Worm (Caenorhabditis elegans) whole organism, young adult: Measurements from ENCODE around the gene T14B4.5.

ENCODE experiments used
- D2030.7 ChIP-seq: fragments of 200-800 bp; sonication (Bioruptor generic); IDR thresholded peaks from 2 replicates; pipeline ENCODE4 v1.3.6; 2022; ENCODE audit warnings: missing genetic modification reagents, missing genetic modification characterization, missing compliant biosample characterization
- F33H1.4 ChIP-seq: fragments of 200-800 bp; sonication (Bioruptor generic); IDR thresholded peaks from 2 replicates; pipeline ENCODE4 v1.3.6; 2022; ENCODE audit warnings: missing genetic modification reagents, missing genetic modification characterization, missing compliant biosample characterization
- F49E8.2 ChIP-seq: sonication (generic microtip); optimal IDR thresholded peaks from 3 replicates; lab custom pipeline; 2017; ENCODE audit warnings: missing genetic modification characterization, mild to moderate bottlenecking, missing compliant biosample characterization, antibody characterized with exemption, moderate library complexity; ENCODE audit not compliant: insufficient read depth
- K12H6.12 ChIP-seq: fragments of 200-800 bp; sonication (Bioruptor generic); optimal IDR thresholded peaks from 2 replicates; lab custom pipeline; 2018; ENCODE audit warnings: mild to moderate bottlenecking, missing genetic modification characterization, missing compliant biosample characterization
- Y67H2A.10 ChIP-seq: fragments of 200-800 bp; sonication (Bioruptor generic); conservative IDR thresholded peaks from 2 replicates; pipeline ENCODE4 v1.3.6; 2022; ENCODE audit warnings: missing genetic modification reagents, missing genetic modification characterization, missing compliant biosample characterization
- Y95B8A.8 ChIP-seq: fragments of 200-800 bp; sonication (Bioruptor generic); IDR thresholded peaks from 2 replicates; pipeline ENCODE4 v1.3.6; 2022; ENCODE audit warnings: missing genetic modification reagents, missing genetic modification characterization, missing compliant biosample characterization
- ZK185.1 ChIP-seq: sonication (generic microtip); optimal IDR thresholded peaks from 2 replicates; lab custom pipeline; 2016; ENCODE audit warnings: mild to moderate bottlenecking, missing genetic modification characterization, missing compliant biosample characterization; ENCODE audit not compliant: poor library complexity, severe bottlenecking
- aptf-3 ChIP-seq: fragments of 200-800 bp; sonication (Bioruptor generic); IDR thresholded peaks from 2 replicates; pipeline ENCODE4 v1.3.6; 2022; ENCODE audit warnings: missing genetic modification characterization, missing compliant biosample characterization
- attf-5 ChIP-seq: fragments of 200-800 bp; sonication (Bioruptor generic); optimal IDR thresholded peaks from 2 replicates; lab custom pipeline; 2018; ENCODE audit warnings: mild to moderate bottlenecking, missing genetic modification characterization, missing compliant biosample characterization
- cebp-1 ChIP-seq, 2 experiments: fragments of 200-800 bp in 1 of 2; sonication (Bioruptor generic) in 1 of 2; sonication (generic microtip) in 1 of 2; IDR thresholded peaks in 1 of 2; optimal IDR thresholded peaks in 1 of 2; 2 replicates each; pipeline versions ENCODE4 v1.3.6 to Lab custom; 2017 to 2022; ENCODE audit warnings: missing compliant biosample characterization in 2 of 2, missing genetic modification characterization in 2 of 2, mild to moderate bottlenecking in 1 of 2, missing genetic modification reagents in 1 of 2, moderate library complexity in 1 of 2
- cebp-2 ChIP-seq: fragments of 200-800 bp; sonication (Bioruptor generic); IDR thresholded peaks from 2 replicates; pipeline ENCODE4 v1.3.6; 2022; ENCODE audit warnings: missing genetic modification characterization, missing compliant biosample characterization
- ceh-27 ChIP-seq: fragments of 200-800 bp; sonication (Bioruptor generic); optimal IDR thresholded peaks from 2 replicates; lab custom pipeline; 2018; ENCODE audit warnings: mild to moderate bottlenecking, missing genetic modification characterization, moderate library complexity, missing compliant biosample characterization
- ceh-79 ChIP-seq: sonication (generic microtip); optimal IDR thresholded peaks from 2 replicates; lab custom pipeline; 2017; ENCODE audit warnings: mild to moderate bottlenecking, missing genetic modification characterization, missing compliant biosample characterization
- ceh-91 ChIP-seq: fragments of 200-800 bp; sonication (Bioruptor generic); IDR thresholded peaks from 2 replicates; pipeline ENCODE4 v1.3.6; 2022; ENCODE audit warnings: missing genetic modification reagents, missing genetic modification characterization, missing compliant biosample characterization
- dox-1 ChIP-seq: fragments of 200-800 bp; sonication (Bioruptor generic); IDR thresholded peaks from 2 replicates; pipeline ENCODE4 v1.3.6; 2022; ENCODE audit warnings: missing genetic modification reagents, missing genetic modification characterization, missing compliant biosample characterization
- dpl-1 ChIP-seq: fragments of 150-350 bp; optimal IDR thresholded peaks from 2 replicates; lab custom pipeline; 2014; ENCODE audit warnings: missing biosample characterization, missing genetic modification reagents, missing genetic modification characterization
- efl-1 ChIP-seq: fragments of 150-350 bp; optimal IDR thresholded peaks from 2 replicates; lab custom pipeline; 2014; ENCODE audit warnings: missing biosample characterization, missing genetic modification reagents, missing genetic modification characterization
- hmg-1.2 ChIP-seq: fragments of 200-800 bp; sonication (Bioruptor generic); IDR thresholded peaks from 2 replicates; pipeline ENCODE4 v1.3.6; 2022; ENCODE audit warnings: missing genetic modification reagents, missing genetic modification characterization, missing compliant biosample characterization
- hsf-1 ChIP-seq: fragments of 200-800 bp; sonication (Bioruptor generic); IDR thresholded peaks from 2 replicates; pipeline ENCODE4 v1.3.6; 2022; ENCODE audit warnings: missing genetic modification reagents, missing genetic modification characterization, missing compliant biosample characterization
- lag-1 ChIP-seq: fragments of 200-800 bp; sonication (Bioruptor generic); IDR thresholded peaks from 2 replicates; pipeline ENCODE4 v1.3.6; 2022; ENCODE audit warnings: missing genetic modification reagents, missing genetic modification characterization, missing compliant biosample characterization
- let-607 ChIP-seq, 2 experiments: fragments of 200-800 bp in 1 of 2; sonication (Bioruptor generic) in 1 of 2; sonication (generic microtip) in 1 of 2; optimal IDR thresholded peaks; 2 replicates each; lab custom pipeline; 2016 to 2018; ENCODE audit warnings: mild to moderate bottlenecking in 2 of 2, missing compliant biosample characterization in 2 of 2, missing genetic modification characterization in 2 of 2, moderate library complexity in 2 of 2, missing genotype in 1 of 2
- lin-35 ChIP-seq, 3 experiments: fragments of 150-350 bp in 2 of 3; sonication (generic microtip) in 1 of 3; optimal IDR thresholded peaks; 2 replicates each; lab custom pipeline; 2014 to 2018; ENCODE audit warnings: missing biosample characterization in 3 of 3, missing genetic modification characterization in 3 of 3, missing genetic modification reagents in 3 of 3
- lin-54 ChIP-seq: fragments of 200-800 bp; sonication (Bioruptor generic); optimal IDR thresholded peaks from 2 replicates; lab custom pipeline; 2018; ENCODE audit warnings: mild to moderate bottlenecking, missing genetic modification characterization, missing compliant biosample characterization
- lsl-1 ChIP-seq: fragments of 200-800 bp; sonication (Bioruptor generic); optimal IDR thresholded peaks from 2 replicates; lab custom pipeline; 2018; ENCODE audit warnings: mild to moderate bottlenecking, missing genetic modification characterization, moderate library complexity, missing compliant biosample characterization
- madf-3 ChIP-seq: fragments of 200-800 bp; sonication (Bioruptor generic); IDR thresholded peaks from 2 replicates; pipeline ENCODE4 v1.3.6; 2022; ENCODE audit warnings: missing genetic modification reagents, missing genetic modification characterization, missing compliant biosample characterization
- madf-6 ChIP-seq: fragments of 200-800 bp; sonication (Bioruptor generic); IDR thresholded peaks from 2 replicates; pipeline ENCODE4 v1.3.6; 2022; ENCODE audit warnings: missing genetic modification reagents, missing genetic modification characterization, missing compliant biosample characterization
- madf-8 ChIP-seq: fragments of 200-800 bp; sonication (Bioruptor generic); conservative IDR thresholded peaks from 2 replicates; pipeline ENCODE4 v1.3.6; 2022; ENCODE audit warnings: missing genetic modification reagents, missing genetic modification characterization, missing compliant biosample characterization
- mcd-1 ChIP-seq: fragments of 200-800 bp; sonication (Bioruptor generic); IDR thresholded peaks from 2 replicates; pipeline ENCODE4 v1.3.6; 2022; ENCODE audit warnings: missing genetic modification reagents, missing genetic modification characterization, missing compliant biosample characterization
- nhr-80 ChIP-seq: sonication (generic microtip); optimal IDR thresholded peaks from 2 replicates; lab custom pipeline; 2016; ENCODE audit warnings: missing genetic modification characterization, missing compliant biosample characterization
- pbrm-1 ChIP-seq: fragments of 200-800 bp; sonication (Bioruptor generic); IDR thresholded peaks from 2 replicates; pipeline ENCODE4 v1.3.6; 2022; ENCODE audit warnings: missing genetic modification reagents, missing genetic modification characterization, missing compliant biosample characterization
- pha-4 ChIP-seq: fragments of 150-350 bp; sonication (generic microtip); optimal IDR thresholded peaks from 2 replicates; lab custom pipeline; 2014; ENCODE audit warnings: missing biosample characterization, missing genetic modification reagents, missing genetic modification characterization
- repo-1 ChIP-seq: sonication (generic microtip); optimal IDR thresholded peaks from 2 replicates; lab custom pipeline; 2017; ENCODE audit warnings: mild to moderate bottlenecking, missing genetic modification characterization, missing compliant biosample characterization
- snpc-3.4 ChIP-seq: sonication (generic microtip); optimal IDR thresholded peaks from 2 replicates; lab custom pipeline; 2017; ENCODE audit warnings: missing genetic modification characterization, mild to moderate bottlenecking, missing compliant biosample characterization, antibody characterized with exemption, moderate library complexity, missing genotype, missing genetic modification reagents
- tbp1 ChIP-seq: fragments of 200-800 bp; sonication (Bioruptor generic); optimal IDR thresholded peaks from 2 replicates; lab custom pipeline; 2018; ENCODE audit warnings: mild to moderate bottlenecking, missing genetic modification characterization, missing compliant biosample characterization
- xnd-1 ChIP-seq: sonication (generic microtip); optimal IDR thresholded peaks from 2 replicates; lab custom pipeline; 2016; ENCODE audit warnings: missing genotype, missing genetic modification reagents, missing genetic modification characterization, missing compliant biosample characterization
- zfh-2 ChIP-seq: fragments of 200-800 bp; sonication (Bioruptor generic); conservative IDR thresholded peaks from 2 replicates; pipeline ENCODE4 v1.3.6; 2022; ENCODE audit warnings: missing genetic modification reagents, missing genetic modification characterization, missing compliant biosample characterization

T14B4.5 gene

DNA sequence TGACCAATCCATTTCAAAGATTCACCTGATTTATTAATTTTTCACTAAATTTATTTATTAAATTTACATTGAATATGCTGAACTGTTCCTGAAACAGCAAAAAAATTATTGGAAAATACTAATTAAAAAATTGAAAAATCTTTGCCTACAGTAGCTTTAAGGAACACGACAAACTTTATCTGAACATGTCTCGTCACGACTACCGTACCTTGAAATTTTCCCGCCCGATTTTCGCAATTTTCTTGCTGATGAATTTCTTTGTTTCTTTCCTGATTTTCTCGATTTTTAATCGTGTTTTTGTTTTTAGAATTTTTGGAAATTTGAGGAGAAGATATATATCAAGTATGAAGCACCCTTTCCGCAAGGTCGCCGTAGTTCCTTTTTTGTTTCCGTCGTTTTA lies 33.7 kb upstream of the T14B4.5 start:
- no peak for TF ChIP-seq aptf-3 (GFP tag; lab: Robert Waterston, UW)
- peak; percentile 88 for TF ChIP-seq efl-1 (GFP tag; lab: Kevin White, UChicago)
- TF ChIP-seq ceh-91: peak; percentile 47; the same call in 1 of the 2 replicates
- TF ChIP-seq lin-35 (GFP tag; optimal IDR thresholded peaks at IDR 0.05; lab: Kevin White, UChicago): peak in 1 of 3 experiments; percentile 12
- peak; percentile 55 for TF ChIP-seq F49E8.2
- peak; percentile 89 for TF ChIP-seq F33H1.4
- TF ChIP-seq madf-6 (GFP tag; lab: Robert Waterston, UW): peak; percentile 92
- TF ChIP-seq cebp-2 (GFP tag; lab: Robert Waterston, UW): no peak
- TF ChIP-seq lin-54 (GFP tag; lab: Kevin White, UChicago): peak; percentile 7
- TF ChIP-seq D2030.7 (GFP tag; lab: Robert Waterston, UW): peak; percentile 70
- TF ChIP-seq madf-8: peak; percentile 82
- TF ChIP-seq lsl-1 (GFP tag; lab: Kevin White, UChicago): peak; percentile 95
- no peak for TF ChIP-seq pha-4 (tag; lab: Kevin White, UChicago)
- peak; percentile 9 for TF ChIP-seq tbp1 (GFP tag; lab: Kevin White, UChicago)
- TF ChIP-seq mcd-1: no peak
- TF ChIP-seq snpc-3.4: peak; percentile 34
- 0 out of 2 replicates have a peak, but pooled peaks have one; percentile 46 for TF ChIP-seq pbrm-1 (GFP tag; lab: Robert Waterston, UW)
- TF ChIP-seq cebp-1 (GFP tag; IDR thresholded peaks at IDR 0.05; lab: Robert Waterston, UW): no peak
- no peak for TF ChIP-seq cebp-1 (tag; optimal IDR thresholded peaks at IDR 0.05; lab: Kevin White, UChicago)
- peak; percentile 81 for TF ChIP-seq xnd-1 (tag; lab: Kevin White, UChicago)
- no peak for TF ChIP-seq lag-1
- TF ChIP-seq hsf-1 (GFP tag; lab: Robert Waterston, UW): 0 out of 2 replicates have a peak, but pooled peaks have one; percentile 34
- peak; percentile 62 for TF ChIP-seq dpl-1
- no peak for TF ChIP-seq repo-1 (tag; lab: Kevin White, UChicago)

DNA sequence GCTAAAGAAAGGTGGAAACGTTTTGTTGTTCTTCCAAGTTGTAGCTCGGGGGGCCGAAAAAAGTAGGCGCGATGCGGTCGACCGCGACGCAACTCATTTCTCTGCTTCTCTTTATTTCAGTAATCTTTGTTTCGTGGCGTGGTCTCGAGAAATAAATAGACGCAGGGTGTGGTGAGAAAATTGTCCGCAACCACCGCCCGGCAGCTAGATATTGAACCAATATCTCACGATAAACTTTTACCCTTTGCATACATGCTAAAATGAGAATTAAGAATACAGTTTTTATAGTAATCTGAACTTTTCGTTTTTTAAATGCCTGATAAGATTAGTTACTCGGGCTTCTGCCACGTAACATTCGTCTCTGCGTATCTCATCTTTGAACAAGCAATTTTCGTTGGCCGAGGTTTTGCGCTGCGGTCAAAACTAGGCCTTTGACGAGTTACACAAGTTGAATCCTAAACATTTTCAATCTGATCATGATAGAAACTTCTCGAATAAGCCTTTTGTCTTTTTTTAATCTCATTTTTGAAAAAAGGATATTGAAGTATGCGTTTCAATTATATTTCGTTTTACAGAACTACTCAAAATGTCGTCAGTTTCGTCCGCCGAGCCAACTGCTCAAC lies 32.9 kb upstream of the T14B4.5 start, which contains the start of gene gyf-1:
Gene gyf-1, plus strand, starts transcription at position 573 of the 623 bp plus-strand sequence.
- TF ChIP-seq ZK185.1 (tag; lab: Kevin White, UChicago) (peak; percentile 3), Y67H2A.10 (GFP tag; lab: Robert Waterston, UW) (no peak), nhr-80 (peak; percentile 74), lin-35 (GFP tag; optimal IDR thresholded peaks at IDR 0.05; lab: Kevin White, UChicago) (peak in 1 of 3 experiments; percentile 27), hmg-1.2 (GFP tag; lab: Robert Waterston, UW) (peak; percentile 81), let-607 (tag; optimal IDR thresholded peaks at IDR 0.05; lab: Kevin White, UChicago) (peak in 1 of 2 experiments; percentile 34), K12H6.12 (tag; lab: Kevin White, UChicago) (peak; percentile 49), zfh-2 (GFP tag; lab: Robert Waterston, UW) (peak; percentile 68; the same call in 1 of the 2 replicates), mcd-1 (peak; percentile 13; the same call in 1 of the 2 replicates), madf-3 (GFP tag; lab: Robert Waterston, UW) (peak; percentile 56; the same call in 1 of the 2 replicates), dox-1 (GFP tag; lab: Robert Waterston, UW) (peak; percentile 57; the same call in 1 of the 2 replicates), ceh-79 (tag; lab: Kevin White, UChicago) (no peak), attf-5 (GFP tag; lab: Kevin White, UChicago) (peak; percentile 80), ceh-27 (GFP tag; lab: Kevin White, UChicago) (peak; percentile 39), Y95B8A.8 (no peak), efl-1 (GFP tag; lab: Kevin White, UChicago) (no peak)
